Worm (Caenorhabditis elegans) whole organism, late embryonic: Measurements from ENCODE around the gene nlp-29.

Experiments
- K02D7.2 ChIP-seq: sonication (generic microtip); optimal IDR thresholded peaks from 2 replicates; lab custom pipeline; 2017; ENCODE audit warnings: mild to moderate bottlenecking, missing genetic modification characterization, missing compliant biosample characterization
- ceh-14 ChIP-seq: sonication (generic microtip); optimal IDR thresholded peaks from 2 replicates; lab custom pipeline; 2016; ENCODE audit warnings: missing genotype, missing genetic modification characterization, missing compliant biosample characterization
- ceh-18 ChIP-seq: sonication (generic microtip); optimal IDR thresholded peaks from 2 replicates; lab custom pipeline; 2016; ENCODE audit warnings: missing genetic modification characterization, missing compliant biosample characterization
- ceh-2 ChIP-seq: sonication (generic microtip); optimal IDR thresholded peaks from 2 replicates; lab custom pipeline; 2016; ENCODE audit warnings: missing genotype, missing genetic modification characterization, missing compliant biosample characterization
- ceh-30 ChIP-seq: fragments of 150-350 bp; optimal IDR thresholded peaks from 2 replicates; lab custom pipeline; 2014; ENCODE audit warnings: missing biosample characterization, missing genetic modification characterization
- ceh-34 ChIP-seq: sonication (generic microtip); optimal IDR thresholded peaks from 2 replicates; lab custom pipeline; 2016; ENCODE audit warnings: mild to moderate bottlenecking, missing genetic modification characterization, missing compliant biosample characterization
- che-1 ChIP-seq: sonication (generic microtip); optimal IDR thresholded peaks from 2 replicates; lab custom pipeline; 2016; ENCODE audit warnings: mild to moderate bottlenecking, missing genetic modification characterization, missing compliant biosample characterization
- dve-1 ChIP-seq: sonication (generic microtip); optimal IDR thresholded peaks from 2 replicates; lab custom pipeline; 2017; ENCODE audit warnings: antibody characterized with exemption, mild to moderate bottlenecking, missing genetic modification characterization, missing compliant biosample characterization
- elt-2 ChIP-seq: sonication (generic microtip); optimal IDR thresholded peaks from 2 replicates; lab custom pipeline; 2016; ENCODE audit warnings: missing genetic modification reagents, missing genetic modification characterization, missing compliant biosample characterization
- fax-1 ChIP-seq: sonication (generic microtip); optimal IDR thresholded peaks from 2 replicates; lab custom pipeline; 2016; ENCODE audit warnings: missing genotype, missing genetic modification characterization, missing compliant biosample characterization
- hlh-13 ChIP-seq: fragments of 200-800 bp; sonication (Bioruptor generic); optimal IDR thresholded peaks from 2 replicates; lab custom pipeline; 2018; ENCODE audit warnings: mild to moderate bottlenecking, missing genetic modification characterization, missing compliant biosample characterization
- hlh-6 ChIP-seq: sonication (generic microtip); optimal IDR thresholded peaks from 2 replicates; lab custom pipeline; 2016; ENCODE audit warnings: missing genotype, missing genetic modification characterization, missing compliant biosample characterization
- hlh-8 ChIP-seq: sonication (generic microtip); optimal IDR thresholded peaks from 2 replicates; lab custom pipeline; 2016; ENCODE audit warnings: missing genotype, missing genetic modification characterization, missing compliant biosample characterization
- lim-6 ChIP-seq: sonication (generic microtip); optimal IDR thresholded peaks from 2 replicates; lab custom pipeline; 2016; ENCODE audit warnings: missing genetic modification characterization, missing compliant biosample characterization
- odd-2 ChIP-seq: sonication (generic microtip); optimal IDR thresholded peaks from 2 replicates; lab custom pipeline; 2017; ENCODE audit warnings: antibody characterized with exemption, mild to moderate bottlenecking, missing genetic modification characterization, missing compliant biosample characterization
- pax-1 ChIP-seq: fragments of 150-350 bp; optimal IDR thresholded peaks from 2 replicates; lab custom pipeline; 2014; ENCODE audit warnings: missing biosample characterization, missing genetic modification characterization
- ref-2 ChIP-seq: sonication (generic microtip); optimal IDR thresholded peaks from 2 replicates; lab custom pipeline; 2016; ENCODE audit warnings: missing genetic modification characterization, missing compliant biosample characterization
- syd-9 ChIP-seq: sonication (generic microtip); optimal IDR thresholded peaks from 2 replicates; lab custom pipeline; 2016; ENCODE audit warnings: mild to moderate bottlenecking, missing genetic modification characterization, moderate library complexity, missing compliant biosample characterization
- tbx-7 ChIP-seq: sonication (generic microtip); optimal IDR thresholded peaks from 2 replicates; lab custom pipeline; 2016; ENCODE audit warnings: missing genotype, missing genetic modification characterization, missing compliant biosample characterization
- unc-55 ChIP-seq: sonication (generic microtip); optimal IDR thresholded peaks from 2 replicates; lab custom pipeline; 2017; ENCODE audit warnings: missing biosample characterization, missing genetic modification reagents, missing genetic modification characterization

nlp-29 gene

ce11 chrV:4031319-4031718 is 47.1 kb downstream of the nlp-29 start, which contains the start of gene cyp-35A4:
cyp-35A4 (plus strand) TSS chrV:4031619.
- no peak for TF ChIP-seq K02D7.2 (tag; lab: Kevin White, UChicago)
- TF ChIP-seq fax-1 (tag; lab: Kevin White, UChicago), result no peak
- no peak for TF ChIP-seq hlh-6 (tag; lab: Kevin White, UChicago)
- TF ChIP-seq ceh-2 (tag; lab: Kevin White, UChicago), result no peak

ce11 chrV:4034303-4034702 is 50.1 kb downstream of the nlp-29 start, which contains the start of gene C49G7.7:
C49G7.7 (plus strand) TSS chrV:4034476.
- no peak for TF ChIP-seq odd-2
- TF ChIP-seq lim-6, result no peak
- TF ChIP-seq syd-9 (tag; lab: Kevin White, UChicago), result no peak
- TF ChIP-seq ceh-30 (tag; lab: Kevin White, UChicago), result no peak
- no peak for TF ChIP-seq ceh-34
- TF ChIP-seq hlh-13 (GFP tag; lab: Kevin White, UChicago), result no peak
- no peak for TF ChIP-seq che-1 (tag; lab: Kevin White, UChicago)
- no peak for TF ChIP-seq tbx-7 (tag; lab: Kevin White, UChicago)
- no peak for TF ChIP-seq unc-55 (GFP tag; lab: Kevin White, UChicago)
- no peak for TF ChIP-seq ceh-14 (tag; lab: Kevin White, UChicago)
- TF ChIP-seq ref-2 (tag; lab: Kevin White, UChicago), result no peak
- no peak for TF ChIP-seq pax-1
- no peak for TF ChIP-seq hlh-8
- no peak for TF ChIP-seq elt-2 (tag; lab: Kevin White, UChicago)
- no peak for TF ChIP-seq hlh-6 (tag; lab: Kevin White, UChicago)
- no peak for TF ChIP-seq dve-1 (tag; lab: Kevin White, UChicago)
- TF ChIP-seq ceh-18 (tag; lab: Kevin White, UChicago), result no peak
